Fruit fly (Drosophila melanogaster) whole organism, prepupa: ENCODE data around the gene dnc.
A peak's percentile ranks its signal among the peaks of the same experiment; 100 is the strongest.

Experiments used
- Blimp-1 ChIP-seq: fragments of 200-800 bp; sonication (Bioruptor generic); optimal IDR thresholded peaks from 3 replicates; lab custom pipeline; 2017; ENCODE audit warnings: missing biosample characterization, missing genetic modification characterization, mild to moderate bottlenecking, moderate library complexity, missing genetic modification reagents
- CG10631 ChIP-seq: fragments of 200-800 bp; sonication (Bioruptor generic); optimal IDR thresholded peaks from 2 replicates; lab custom pipeline; 2016; ENCODE audit warnings: missing biosample characterization, missing genetic modification characterization
- CG10669 ChIP-seq: fragments of 200-800 bp; sonication (Bioruptor generic); optimal IDR thresholded peaks from 3 replicates; lab custom pipeline; 2018; ENCODE audit warnings: missing biosample characterization, mild to moderate bottlenecking, missing genetic modification characterization, moderate library complexity
- CG11294 ChIP-seq: fragments of 200-800 bp; sonication (Bioruptor generic); IDR thresholded peaks from 2 replicates; pipeline ENCODE4 v1.3.6; 2022; ENCODE audit warnings: missing biosample characterization, missing genetic modification characterization
- CG11762 ChIP-seq: fragments of 200-800 bp; sonication (Bioruptor generic); optimal IDR thresholded peaks from 3 replicates; lab custom pipeline; 2016; ENCODE audit warnings: missing biosample characterization, missing genetic modification characterization; ENCODE audit not compliant: insufficient read depth
- CG15336 ChIP-seq: fragments of 200-800 bp; sonication (Bioruptor generic); IDR thresholded peaks from 2 replicates; pipeline ENCODE4 v1.3.6; 2022; ENCODE audit warnings: missing biosample characterization, missing genetic modification characterization
- CG1621 ChIP-seq: fragments of 200-800 bp; sonication (Bioruptor generic); optimal IDR thresholded peaks from 3 replicates; lab custom pipeline; 2018; ENCODE audit warnings: missing biosample characterization, mild to moderate bottlenecking, missing genetic modification characterization
- CG16779 ChIP-seq: fragments of 200-800 bp; sonication (Bioruptor generic); optimal IDR thresholded peaks from 3 replicates; lab custom pipeline; 2017; ENCODE audit warnings: missing biosample characterization, mild to moderate bottlenecking, missing genetic modification characterization
- CG3032 ChIP-seq: fragments of 200-800 bp; optimal IDR thresholded peaks from 2 replicates; lab custom pipeline; 2019; ENCODE audit warnings: missing biosample characterization, mild to moderate bottlenecking, missing genetic modification characterization, moderate library complexity
- CG31627 ChIP-seq: fragments of 200-800 bp; sonication (Bioruptor generic); optimal IDR thresholded peaks from 3 replicates; lab custom pipeline; 2016; ENCODE audit warnings: missing biosample characterization, missing genetic modification characterization
- CG32006 ChIP-seq: fragments of 200-800 bp; sonication (Bioruptor generic); optimal IDR thresholded peaks from 3 replicates; lab custom pipeline; 2017; ENCODE audit warnings: missing biosample characterization, mild to moderate bottlenecking, missing genetic modification characterization
- CG3919 ChIP-seq: fragments of 200-800 bp; sonication (Bioruptor generic); optimal IDR thresholded peaks from 3 replicates; lab custom pipeline; 2016; ENCODE audit warnings: missing biosample characterization, missing genetic modification characterization
- CG4318 ChIP-seq: fragments of 200-800 bp; sonication (Bioruptor generic); optimal IDR thresholded peaks from 3 replicates; lab custom pipeline; 2017; ENCODE audit warnings: missing biosample characterization, mild to moderate bottlenecking, missing genetic modification characterization
- CG6163 ChIP-seq: fragments of 200-800 bp; sonication (Bioruptor generic); IDR thresholded peaks from 3 replicates; pipeline ENCODE4 v1.3.6; 2022; ENCODE audit warnings: missing biosample characterization, missing genetic modification characterization
- CG6792 ChIP-seq: fragments of 200-800 bp; sonication (Bioruptor generic); optimal IDR thresholded peaks from 3 replicates; lab custom pipeline; 2016; ENCODE audit warnings: missing biosample characterization, missing genetic modification characterization
- CG6808 ChIP-seq: fragments of 200-800 bp; sonication (Bioruptor generic); optimal IDR thresholded peaks from 3 replicates; lab custom pipeline; 2017; ENCODE audit warnings: missing biosample characterization, missing genetic modification characterization, mild to moderate bottlenecking, moderate library complexity, missing genetic modification reagents
- CG6854 ChIP-seq: fragments of 200-800 bp; sonication (Bioruptor generic); optimal IDR thresholded peaks from 2 replicates; lab custom pipeline; 2017; ENCODE audit warnings: missing biosample characterization, mild to moderate bottlenecking, missing genetic modification characterization
- CG7368 ChIP-seq: fragments of 200-800 bp; sonication (Bioruptor generic); optimal IDR thresholded peaks from 3 replicates; lab custom pipeline; 2016; ENCODE audit warnings: missing biosample characterization, missing genetic modification characterization
- CG8319 ChIP-seq: fragments of 200-800 bp; sonication (Bioruptor generic); optimal IDR thresholded peaks from 3 replicates; lab custom pipeline; 2016; ENCODE audit warnings: missing biosample characterization, missing genetic modification characterization
- CG9139 ChIP-seq: fragments of 200-800 bp; sonication (Bioruptor generic); optimal IDR thresholded peaks from 3 replicates; lab custom pipeline; 2017; ENCODE audit warnings: missing biosample characterization, mild to moderate bottlenecking, missing genetic modification characterization
- Eip75B ChIP-seq: fragments of 200-800 bp; sonication (Bioruptor generic); optimal IDR thresholded peaks from 3 replicates; lab custom pipeline; 2016; ENCODE audit warnings: missing biosample characterization, missing genetic modification characterization
- Eip78C ChIP-seq: fragments of 200-800 bp; sonication (Bioruptor generic); peaks from one replicate; lab custom pipeline; 2016; ENCODE audit warnings: missing biosample characterization, missing genetic modification characterization
- Eip93F ChIP-seq: fragments of 200-800 bp; sonication (Bioruptor generic); optimal IDR thresholded peaks from 2 replicates; lab custom pipeline; 2016; ENCODE audit warnings: missing biosample characterization, mild to moderate bottlenecking, missing genetic modification characterization
- Ets96B ChIP-seq: fragments of 200-800 bp; optimal IDR thresholded peaks from 2 replicates; lab custom pipeline; 2019; ENCODE audit warnings: missing biosample characterization, mild to moderate bottlenecking, missing genetic modification characterization, moderate library complexity
- Gug ChIP-seq: fragments of 200-800 bp; sonication (Bioruptor generic); IDR thresholded peaks from 2 replicates; pipeline ENCODE4 v1.3.6; 2022; ENCODE audit warnings: missing biosample characterization, missing genetic modification characterization
- Hr38 ChIP-seq: sonication (Bioruptor generic); optimal IDR thresholded peaks from 2 replicates; lab custom pipeline; 2016; ENCODE audit warnings: missing biosample characterization, missing genetic modification characterization
- Hr4 ChIP-seq: fragments of 200-800 bp; sonication (Bioruptor generic); optimal IDR thresholded peaks from 3 replicates; lab custom pipeline; 2016; ENCODE audit warnings: missing biosample characterization, missing genetic modification characterization
- Lpt ChIP-seq: fragments of 200-800 bp; sonication (Bioruptor generic); optimal IDR thresholded peaks from 3 replicates; lab custom pipeline; 2016; ENCODE audit warnings: missing biosample characterization, missing genetic modification characterization
- Met ChIP-seq: fragments of 200-800 bp; sonication (Bioruptor generic); optimal IDR thresholded peaks from 3 replicates; lab custom pipeline; 2016; ENCODE audit warnings: missing biosample characterization, missing genetic modification characterization
- OdsH ChIP-seq: fragments of 200-800 bp; sonication (Bioruptor generic); optimal IDR thresholded peaks from 3 replicates; lab custom pipeline; 2016; ENCODE audit warnings: missing biosample characterization, missing genetic modification characterization
- Smox ChIP-seq: fragments of 200-800 bp; sonication (Bioruptor generic); optimal IDR thresholded peaks from 3 replicates; lab custom pipeline; 2016; ENCODE audit warnings: missing biosample characterization, missing genetic modification characterization
- Sox15 ChIP-seq: fragments of 200-800 bp; sonication (Bioruptor generic); optimal IDR thresholded peaks from 3 replicates; lab custom pipeline; 2016; ENCODE audit warnings: missing biosample characterization, missing genetic modification characterization
- acj6 ChIP-seq: fragments of 200-800 bp; sonication (Bioruptor generic); optimal IDR thresholded peaks from 3 replicates; lab custom pipeline; 2016; ENCODE audit warnings: missing biosample characterization, missing genetic modification characterization
- cyc ChIP-seq: fragments of 200-800 bp; sonication (Bioruptor generic); optimal IDR thresholded peaks from 3 replicates; lab custom pipeline; 2016; ENCODE audit warnings: missing biosample characterization, missing genetic modification characterization
- dac ChIP-seq: fragments of 200-800 bp; sonication (Bioruptor generic); optimal IDR thresholded peaks from 2 replicates; lab custom pipeline; 2017; ENCODE audit warnings: missing biosample characterization, mild to moderate bottlenecking, missing genetic modification characterization
- dsx ChIP-seq: fragments of 200-800 bp; optimal IDR thresholded peaks from 3 replicates; lab custom pipeline; 2019; ENCODE audit warnings: missing biosample characterization, mild to moderate bottlenecking, missing genetic modification characterization, moderate library complexity; ENCODE audit not compliant: poor library complexity, severe bottlenecking
- eg ChIP-seq: fragments of 200-800 bp; sonication (Bioruptor generic); IDR thresholded peaks from 3 replicates; pipeline ENCODE4 v1.3.6; 2022; ENCODE audit warnings: missing biosample characterization, missing genetic modification characterization
- esn ChIP-seq: fragments of 200-800 bp; sonication (Bioruptor generic); optimal IDR thresholded peaks from 2 replicates; lab custom pipeline; 2016; ENCODE audit warnings: missing biosample characterization, mild to moderate bottlenecking, missing genetic modification characterization, moderate library complexity
- fd59A ChIP-seq: fragments of 200-800 bp; sonication (Bioruptor generic); optimal IDR thresholded peaks from 2 replicates; lab custom pipeline; 2017; ENCODE audit warnings: missing biosample characterization, mild to moderate bottlenecking, missing genetic modification characterization, missing genetic modification reagents
- fd85E ChIP-seq: fragments of 200-800 bp; sonication (Bioruptor generic); optimal IDR thresholded peaks from 3 replicates; lab custom pipeline; 2016; ENCODE audit warnings: missing biosample characterization, missing genetic modification characterization
- fkh ChIP-seq: fragments of 200-800 bp; sonication (Bioruptor generic); optimal IDR thresholded peaks from 3 replicates; lab custom pipeline; 2017; ENCODE audit warnings: missing biosample characterization, mild to moderate bottlenecking, missing genetic modification characterization, moderate library complexity
- lz ChIP-seq: fragments of 200-800 bp; sonication (Bioruptor generic); optimal IDR thresholded peaks from 3 replicates; lab custom pipeline; 2016; ENCODE audit warnings: missing biosample characterization, missing genetic modification characterization
- net ChIP-seq: fragments of 200-800 bp; sonication (Bioruptor generic); optimal IDR thresholded peaks from 3 replicates; lab custom pipeline; 2016; ENCODE audit warnings: missing biosample characterization, missing genetic modification characterization
- pdm3 ChIP-seq: fragments of 200-800 bp; sonication (Bioruptor generic); optimal IDR thresholded peaks from 3 replicates; lab custom pipeline; 2016; ENCODE audit warnings: missing biosample characterization, missing genetic modification characterization
- salr ChIP-seq, 2 experiments: fragments of 200-800 bp; sonication (Bioruptor generic); optimal IDR thresholded peaks; 3 replicates each; lab custom pipeline; 2016 to 2018; ENCODE audit warnings: missing biosample characterization in 2 of 2, missing genetic modification characterization in 2 of 2, mild to moderate bottlenecking in 1 of 2
- spab ChIP-seq: fragments of 200-800 bp; sonication (Bioruptor generic); optimal IDR thresholded peaks from 2 replicates; lab custom pipeline; 2017; ENCODE audit warnings: missing biosample characterization, mild to moderate bottlenecking, missing genetic modification characterization, missing genetic modification reagents
- ss ChIP-seq, 2 experiments: fragments of 200-800 bp; sonication (Bioruptor generic); optimal IDR thresholded peaks; 2 replicates in 1 of 2; 3 replicates in 1 of 2; lab custom pipeline; 2017 to 2018; ENCODE audit warnings: mild to moderate bottlenecking in 2 of 2, missing biosample characterization in 2 of 2, missing genetic modification characterization in 2 of 2, moderate library complexity in 1 of 2
- svp ChIP-seq: fragments of 200-800 bp; sonication (Bioruptor generic); peaks from one replicate; lab custom pipeline; 2016; ENCODE audit warnings: missing biosample characterization, missing genetic modification characterization
- topi ChIP-seq: fragments of 200-800 bp; sonication (Bioruptor generic); optimal IDR thresholded peaks from 3 replicates; lab custom pipeline; 2016; ENCODE audit warnings: missing biosample characterization, missing genetic modification characterization
- vri ChIP-seq: fragments of 200-800 bp; sonication (Bioruptor generic); optimal IDR thresholded peaks from 3 replicates; lab custom pipeline; 2016; ENCODE audit warnings: missing biosample characterization, mild to moderate bottlenecking, missing genetic modification characterization

Gene dnc

DNA sequence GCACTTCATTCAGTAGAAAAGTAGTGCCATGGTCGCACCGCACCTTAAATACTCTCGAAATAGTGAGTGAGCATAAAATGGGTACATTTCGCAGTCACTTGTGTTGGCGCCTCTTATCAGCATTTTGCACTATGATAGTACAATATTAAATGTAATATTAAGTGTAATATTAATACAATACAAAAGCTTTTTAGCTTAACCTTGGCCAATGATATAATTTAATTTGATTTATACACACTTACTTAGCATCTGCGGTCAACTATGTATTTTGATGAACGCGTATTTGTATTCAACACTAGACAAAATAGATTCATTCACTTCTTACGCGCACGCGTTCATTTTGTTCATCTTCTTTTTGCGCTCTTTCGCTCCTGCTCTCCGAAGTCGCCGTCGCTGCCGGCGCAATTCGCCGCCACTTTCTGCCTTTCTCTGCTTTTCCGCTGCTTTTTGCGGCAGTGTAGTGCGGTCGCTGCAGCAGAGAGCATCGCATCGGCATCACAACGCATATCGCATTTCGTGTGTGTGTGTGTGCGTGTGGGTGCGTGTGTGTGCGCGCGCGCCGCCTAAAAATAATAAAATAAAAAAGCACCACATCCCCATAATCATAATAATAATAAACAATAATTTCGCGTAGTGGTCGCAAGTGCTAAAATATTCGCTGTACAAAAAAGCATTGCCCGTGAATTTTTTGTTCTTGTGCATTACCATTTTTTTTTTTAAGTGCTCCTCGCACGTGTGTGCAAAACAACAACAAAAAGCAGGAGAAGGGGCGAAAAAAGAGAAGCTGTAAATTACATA is 112.9 kb downstream of the dnc start:
- TF ChIP-seq esn (GFP tag; lab: Kevin White, UChicago) (peak; percentile 51), fkh (GFP tag; lab: Kevin White, UChicago) (peak; percentile 49), acj6 (GFP tag; lab: Kevin White, UChicago) (peak; percentile 46), vri (GFP tag; lab: Kevin White, UChicago) (peak; percentile 32), Hr38 (no peak), fd85E (GFP tag; lab: Kevin White, UChicago) (no peak), salr (GFP tag; optimal IDR thresholded peaks at IDR 0.05; lab: Kevin White, UChicago) (peak; percentile 31 to 50), Lpt (GFP tag; lab: Kevin White, UChicago) (peak; percentile 26), Eip93F (GFP tag; lab: Kevin White, UChicago) (no peak), CG9139 (peak; percentile 11), CG11294 (GFP tag; lab: Robert Waterston, UW) (peak; percentile 23; the same call in 1 of the 2 replicates), CG8319 (GFP tag; lab: Kevin White, UChicago) (peak; percentile 49), CG32006 (GFP tag; lab: Kevin White, UChicago) (peak; percentile 74), CG6854 (GFP tag; lab: Kevin White, UChicago) (no peak), cyc (GFP tag; lab: Kevin White, UChicago) (peak; percentile 39), fd59A (GFP tag; lab: Kevin White, UChicago) (peak; percentile 21), OdsH (peak; percentile 39), lz (peak; percentile 63), CG3032 (tag; lab: Kevin White, UChicago) (peak; percentile 32), svp (GFP tag; lab: Kevin White, UChicago) (peak; percentile 75), Met (GFP tag; lab: Kevin White, UChicago) (peak; percentile 60), CG10669 (GFP tag; lab: Kevin White, UChicago) (peak; percentile 41), CG11762 (peak; percentile 8), eg (GFP tag; lab: Robert Waterston, UW) (peak; percentile 67), Gug (GFP tag; lab: Robert Waterston, UW) (peak; percentile 39; the same call in 1 of the 2 replicates), Eip75B (GFP tag; lab: Kevin White, UChicago) (peak; percentile 65), CG6792 (GFP tag; lab: Kevin White, UChicago) (peak; percentile 30), CG6808 (GFP tag; lab: Kevin White, UChicago) (peak; percentile 2), Smox (GFP tag; lab: Kevin White, UChicago) (peak; percentile 38), topi (GFP tag; lab: Kevin White, UChicago) (peak; percentile 66), CG1621 (tag; lab: Kevin White, UChicago) (peak; percentile 37), net (GFP tag; lab: Kevin White, UChicago) (peak; percentile 35), pdm3 (peak; percentile 69), spab (GFP tag; lab: Kevin White, UChicago) (no peak), CG10631 (GFP tag; lab: Kevin White, UChicago) (peak; percentile 46), dsx (GFP tag; lab: Kevin White, UChicago) (peak; percentile 32), Ets96B (tag; lab: Kevin White, UChicago) (peak; percentile 39), Sox15 (GFP tag; lab: Kevin White, UChicago) (no peak), Blimp-1 (no peak), CG31627 (GFP tag; lab: Kevin White, UChicago) (peak; percentile 39), CG15336 (GFP tag; lab: Robert Waterston, UW) (peak; percentile 66), CG6163 (GFP tag; lab: Robert Waterston, UW) (peak; percentile 78), Hr4 (GFP tag; lab: Kevin White, UChicago) (peak; percentile 51), Eip78C (GFP tag; lab: Kevin White, UChicago) (peak; percentile 81), CG4318 (GFP tag; lab: Kevin White, UChicago) (peak; percentile 54), CG3919 (GFP tag; lab: Kevin White, UChicago) (peak; percentile 57), CG7368 (GFP tag; lab: Kevin White, UChicago) (peak; percentile 51), ss (GFP tag; optimal IDR thresholded peaks at IDR 0.05; lab: Kevin White, UChicago) (peak; percentile 21 to 27), dac (peak; percentile 25), CG16779 (tag; lab: Kevin White, UChicago) (peak; percentile 19)
